Worm (Caenorhabditis elegans) whole organism, L4 larva: Measurements from ENCODE around the gene cpi-1.

Experiments
- R02D3.7 ChIP-seq: fragments of 150-350 bp; sonication (generic microtip); optimal IDR thresholded peaks from 3 replicates; lab custom pipeline; 2014; ENCODE audit warnings: missing biosample characterization, missing genetic modification characterization
- T20F7.1 ChIP-seq: fragments of 200-800 bp; sonication (Bioruptor generic); optimal IDR thresholded peaks from 2 replicates; lab custom pipeline; 2018; ENCODE audit warnings: mild to moderate bottlenecking, missing genetic modification characterization, missing compliant biosample characterization
- T26A8.4 ChIP-seq: fragments of 200-800 bp; sonication (Bioruptor generic); IDR thresholded peaks from 2 replicates; pipeline ENCODE4 v1.3.6; 2022; ENCODE audit warnings: missing genetic modification characterization, missing compliant biosample characterization
- Y105C5A.15 ChIP-seq: fragments of 200-800 bp; sonication (Bioruptor generic); IDR thresholded peaks from 2 replicates; pipeline ENCODE4 v1.3.6; 2022; ENCODE audit warnings: missing genetic modification characterization, missing compliant biosample characterization
- ZK337.2 ChIP-seq: fragments of 200-800 bp; sonication (Bioruptor generic); IDR thresholded peaks from 2 replicates; pipeline ENCODE4 v1.3.6; 2022; ENCODE audit warnings: missing genetic modification reagents, missing genetic modification characterization, missing compliant biosample characterization
- aha-1 ChIP-seq: fragments of 150-350 bp; peaks from one replicate; lab custom pipeline; 2014; ENCODE audit warnings: missing biosample characterization, missing genetic modification characterization
- aly-2 ChIP-seq: sonication (generic microtip); optimal IDR thresholded peaks from 2 replicates; lab custom pipeline; 2018; ENCODE audit warnings: missing biosample characterization, missing genetic modification characterization
- ama-1 ChIP-seq: fragments of 150-350 bp; optimal IDR thresholded peaks from 2 replicates; lab custom pipeline; 2014; ENCODE audit warnings: inconsistent platforms, mixed read lengths
- arid-1 ChIP-seq: fragments of 200-800 bp; sonication (Bioruptor generic); conservative IDR thresholded peaks from 2 replicates; pipeline ENCODE4 v1.3.6; 2022; ENCODE audit warnings: missing genetic modification reagents, missing genetic modification characterization, missing compliant biosample characterization
- attf-4 ChIP-seq: sonication (generic microtip); optimal IDR thresholded peaks from 3 replicates; lab custom pipeline; 2017; ENCODE audit warnings: missing biosample characterization, missing genetic modification characterization
- ceh-28 ChIP-seq: fragments of 150-350 bp; optimal IDR thresholded peaks from 2 replicates; lab custom pipeline; 2014; ENCODE audit warnings: missing biosample characterization, missing genetic modification reagents, missing genetic modification characterization
- ceh-44 ChIP-seq: fragments of 200-800 bp; sonication (Bioruptor generic); IDR thresholded peaks from 2 replicates; pipeline ENCODE4 v1.3.6; 2022; ENCODE audit warnings: missing genetic modification reagents, missing genetic modification characterization, missing compliant biosample characterization
- ces-1 ChIP-seq: fragments of 150-350 bp; sonication (generic microtip); optimal IDR thresholded peaks from 4 replicates; lab custom pipeline; 2014; ENCODE audit warnings: missing biosample characterization, missing genetic modification reagents, missing genetic modification characterization
- cey-2 ChIP-seq: sonication (generic microtip); optimal IDR thresholded peaks from 3 replicates; lab custom pipeline; 2017; ENCODE audit warnings: missing genetic modification characterization, mild to moderate bottlenecking, missing compliant biosample characterization, antibody characterized with exemption, borderline replicate concordance; ENCODE audit not compliant: insufficient read depth
- ctbp-1 ChIP-seq: fragments of 200-800 bp; sonication (Bioruptor generic); IDR thresholded peaks from 2 replicates; pipeline ENCODE4 v1.3.6; 2022; ENCODE audit warnings: missing genetic modification reagents, missing genetic modification characterization, missing compliant biosample characterization
- daf-12 ChIP-seq: fragments of 150-350 bp; optimal IDR thresholded peaks from 2 replicates; lab custom pipeline; 2014; ENCODE audit warnings: missing biosample characterization, missing genetic modification reagents, missing genetic modification characterization
- daf-16 ChIP-seq, 3 experiments: sonication (generic microtip); optimal IDR thresholded peaks; 2 replicates each; lab custom pipeline; 2016 to 2017; ENCODE audit warnings: missing genetic modification characterization in 3 of 3, missing genetic modification reagents in 3 of 3, mild to moderate bottlenecking in 2 of 3, missing compliant biosample characterization in 2 of 3, missing biosample characterization in 1 of 3, moderate library complexity in 1 of 3
- daf-8 ChIP-seq: fragments of 200-800 bp; sonication (Bioruptor generic); IDR thresholded peaks from 2 replicates; pipeline ENCODE4 v1.3.6; 2022; ENCODE audit warnings: missing genetic modification characterization, missing compliant biosample characterization
- dmd-6 ChIP-seq: fragments of 200-800 bp; sonication (Bioruptor generic); IDR thresholded peaks from 2 replicates; pipeline ENCODE4 v1.3.6; 2022; ENCODE audit warnings: missing genetic modification reagents, missing genetic modification characterization, missing compliant biosample characterization
- dve-1 ChIP-seq: sonication (generic microtip); optimal IDR thresholded peaks from 2 replicates; lab custom pipeline; 2017; ENCODE audit warnings: antibody characterized with exemption, mild to moderate bottlenecking, missing genetic modification characterization, missing compliant biosample characterization; ENCODE audit not compliant: insufficient read depth
- fkh-10 ChIP-seq: fragments of 150-350 bp; optimal IDR thresholded peaks from 2 replicates; lab custom pipeline; 2014; ENCODE audit warnings: missing biosample characterization, missing genetic modification reagents, missing genetic modification characterization
- hlh-30 ChIP-seq: sonication (generic microtip); optimal IDR thresholded peaks from 2 replicates; lab custom pipeline; 2017; ENCODE audit warnings: antibody characterized with exemption, mild to moderate bottlenecking, missing genetic modification characterization, missing compliant biosample characterization; ENCODE audit not compliant: insufficient read depth
- hmg-1.1 ChIP-seq: fragments of 200-800 bp; sonication (Bioruptor generic); IDR thresholded peaks from 2 replicates; pipeline ENCODE4 v1.3.6; 2022; ENCODE audit warnings: missing genetic modification reagents, missing genetic modification characterization, missing compliant biosample characterization
- lin-1 ChIP-seq: fragments of 200-800 bp; sonication (Bioruptor generic); IDR thresholded peaks from 2 replicates; pipeline ENCODE4 v1.3.6; 2022; ENCODE audit warnings: missing genetic modification reagents, missing genetic modification characterization, missing compliant biosample characterization
- lir-3 ChIP-seq: sonication (generic microtip); optimal IDR thresholded peaks from 2 replicates; lab custom pipeline; 2016; ENCODE audit warnings: mild to moderate bottlenecking, missing genetic modification characterization, missing compliant biosample characterization
- madf-5 ChIP-seq, 2 experiments: fragments of 200-800 bp; sonication (Bioruptor generic); IDR thresholded peaks; 2 replicates each; pipeline ENCODE4 v1.3.6; 2022; ENCODE audit warnings: missing compliant biosample characterization in 2 of 2, missing genetic modification characterization in 2 of 2
- mxl-3 ChIP-seq: fragments of 200-800 bp; sonication (Bioruptor generic); optimal IDR thresholded peaks from 2 replicates; lab custom pipeline; 2018; ENCODE audit warnings: mild to moderate bottlenecking, missing genetic modification characterization, missing compliant biosample characterization
- nhr-237 ChIP-seq: sonication (generic microtip); optimal IDR thresholded peaks from 2 replicates; lab custom pipeline; 2017; ENCODE audit warnings: missing biosample characterization, missing genetic modification characterization
- nhr-25 ChIP-seq: sonication (generic microtip); optimal IDR thresholded peaks from 2 replicates; lab custom pipeline; 2017; ENCODE audit warnings: missing genetic modification characterization, mild to moderate bottlenecking, missing compliant biosample characterization, antibody characterized with exemption, moderate library complexity, borderline replicate concordance; ENCODE audit not compliant: insufficient read depth
- nhr-28 ChIP-seq: fragments of 150-350 bp; optimal IDR thresholded peaks from 2 replicates; lab custom pipeline; 2014; ENCODE audit warnings: missing biosample characterization, missing genetic modification characterization
- nhr-6 ChIP-seq: fragments of 150-350 bp; optimal IDR thresholded peaks from 2 replicates; lab custom pipeline; 2014; ENCODE audit warnings: missing biosample characterization, missing genetic modification characterization
- rbr-2 ChIP-seq: sonication (generic microtip); optimal IDR thresholded peaks from 2 replicates; lab custom pipeline; 2016; ENCODE audit warnings: missing genotype, missing genetic modification characterization, missing compliant biosample characterization
- sdz-12 ChIP-seq: fragments of 200-800 bp; sonication (Bioruptor generic); optimal IDR thresholded peaks from 2 replicates; lab custom pipeline; 2018; ENCODE audit warnings: mild to moderate bottlenecking, missing genetic modification characterization, missing compliant biosample characterization
- set-16 ChIP-seq: fragments of 200-800 bp; sonication (Bioruptor generic); IDR thresholded peaks from 2 replicates; pipeline ENCODE4 v1.3.6; 2022; ENCODE audit warnings: missing genetic modification reagents, missing genetic modification characterization, missing compliant biosample characterization
- spr-1 ChIP-seq: sonication (generic microtip); optimal IDR thresholded peaks from 2 replicates; lab custom pipeline; 2016; ENCODE audit warnings: mild to moderate bottlenecking, missing genetic modification characterization, missing compliant biosample characterization
- tag-97 ChIP-seq: fragments of 200-800 bp; sonication (Bioruptor generic); IDR thresholded peaks from 2 replicates; pipeline ENCODE4 v1.3.6; 2022; ENCODE audit warnings: missing genetic modification characterization, missing compliant biosample characterization
- unc-130 ChIP-seq: sonication (generic microtip); optimal IDR thresholded peaks from 2 replicates; lab custom pipeline; 2016; ENCODE audit warnings: missing genetic modification reagents, missing genetic modification characterization, missing compliant biosample characterization
- unc-62 ChIP-seq, 3 experiments: fragments of 150-350 bp in 1 of 3; sonication (generic microtip); optimal IDR thresholded peaks in 2 of 3; peaks in 1 of 3; 1 replicate in 1 of 3; 2 replicates in 2 of 3; lab custom pipeline; 2014 to 2017; ENCODE audit warnings: missing biosample characterization in 3 of 3, missing genetic modification characterization in 3 of 3, missing genetic modification reagents in 3 of 3, missing genotype in 1 of 3
- zag-1 ChIP-seq: fragments of 150-350 bp; optimal IDR thresholded peaks from 2 replicates; lab custom pipeline; 2014; ENCODE audit warnings: missing biosample characterization, missing genetic modification characterization
- ztf-7 ChIP-seq: fragments of 150-350 bp; optimal IDR thresholded peaks from 2 replicates; lab custom pipeline; 2014; ENCODE audit warnings: missing biosample characterization, missing genetic modification characterization

Gene cpi-1

DNA sequence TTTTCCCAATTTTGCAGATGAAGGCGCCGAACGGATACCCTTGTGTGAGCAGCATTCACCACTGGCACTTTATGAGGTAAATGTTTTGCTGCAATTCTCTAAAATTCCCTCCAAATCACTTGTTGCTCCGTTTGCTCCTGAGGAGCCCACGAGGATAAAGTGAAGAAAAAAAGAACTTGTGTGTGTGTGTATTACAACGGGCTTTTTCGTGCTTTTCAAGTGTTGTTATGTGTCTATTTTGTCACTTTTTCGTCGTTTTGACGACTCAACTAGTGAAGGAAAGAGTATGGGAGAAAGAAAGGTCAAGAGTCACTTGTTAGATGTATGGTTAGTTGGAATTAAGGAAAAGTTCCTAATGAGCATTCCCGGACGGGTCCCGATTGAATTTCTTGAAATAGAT lies 31.4 kb downstream of the cpi-1 start:
- peak in 1 of 2 experiments; percentile 94 for TF ChIP-seq unc-62 (GFP tag; optimal IDR thresholded peaks at IDR 0.05 in 1 of 2; lab: Kevin White, UChicago)
- no peak for TF ChIP-seq unc-62 (tag; optimal IDR thresholded peaks at IDR 0.05; lab: Kevin White, UChicago)
- no peak for TF ChIP-seq aly-2 (tag; lab: Kevin White, UChicago)
- TF ChIP-seq, all 104 proteins: peak for 1

DNA sequence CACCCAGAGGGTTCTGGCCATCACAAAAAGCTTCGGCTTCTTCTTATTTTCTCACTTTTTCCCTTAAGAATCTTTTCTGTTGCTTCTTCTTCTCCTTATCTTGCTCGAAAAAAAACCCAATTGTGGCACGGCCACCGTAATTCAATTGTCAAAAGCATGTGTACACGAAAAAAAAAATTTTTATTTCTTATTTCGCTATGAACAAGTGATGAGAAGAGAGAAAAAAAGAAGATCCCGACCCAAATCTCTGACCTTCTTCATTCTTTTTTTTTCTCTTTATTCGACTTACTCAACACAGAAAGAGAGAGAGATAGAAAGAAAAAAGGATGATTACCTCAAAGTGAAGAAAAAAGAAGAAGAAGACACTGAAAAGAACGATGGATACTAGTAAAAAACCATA lies 32.6 kb downstream of the cpi-1 start:
- TF ChIP-seq ctbp-1 (GFP tag; lab: Robert Waterston, UW) (peak; percentile 41; the same call in 1 of the 2 replicates), hlh-30 (tag; lab: Kevin White, UChicago) (peak; percentile 8), ces-1 (GFP tag; lab: Kevin White, UChicago) (peak; percentile 75), ceh-28 (no peak)

ce11 chrIV:6059702-6060101 lies 33.8 kb downstream of the cpi-1 start:
- TF ChIP-seq lin-1 (GFP tag; lab: Robert Waterston, UW) (no peak), daf-16 (GFP tag; optimal IDR thresholded peaks at IDR 0.05; lab: Kevin White, UChicago) (no peak), daf-16 (tag; optimal IDR thresholded peaks at IDR 0.05; lab: Kevin White, UChicago) (no peak), unc-62 (GFP tag; optimal IDR thresholded peaks at IDR 0.05 in 1 of 2; lab: Kevin White, UChicago) (peak in 1 of 2 experiments; percentile 1), unc-62 (tag; optimal IDR thresholded peaks at IDR 0.05; lab: Kevin White, UChicago) (no peak), aha-1 (tag; lab: Kevin White, UChicago) (peak; percentile 96), zag-1 (tag; lab: Kevin White, UChicago) (no peak)

DNA sequence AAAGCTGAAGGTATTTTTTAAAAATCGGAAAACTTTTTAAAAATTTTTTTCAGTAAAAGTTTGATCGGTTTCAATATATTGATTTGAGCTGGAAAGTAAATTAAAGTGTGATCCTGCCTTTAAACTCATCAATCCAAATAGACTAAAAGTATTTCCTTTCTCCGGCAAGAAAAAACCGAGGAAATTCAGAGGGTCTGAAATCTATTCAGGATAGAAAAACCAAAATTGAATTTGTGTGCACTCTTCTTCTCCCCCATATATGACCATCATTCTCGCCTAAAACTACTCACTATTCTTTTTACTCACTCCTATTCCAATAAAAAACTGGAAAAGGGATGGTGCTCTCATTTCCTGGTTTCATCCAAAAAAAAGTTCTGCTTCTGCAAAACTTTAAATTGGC lies 38.6 kb downstream of the cpi-1 start:
- TF ChIP-seq fkh-10 (GFP tag; lab: Kevin White, UChicago) (peak; percentile 36), unc-62 (GFP tag; optimal IDR thresholded peaks at IDR 0.05 in 1 of 2; lab: Kevin White, UChicago) (peak in 1 of 2 experiments; percentile 79), unc-62 (tag; optimal IDR thresholded peaks at IDR 0.05; lab: Kevin White, UChicago) (no peak), nhr-28 (tag; lab: Kevin White, UChicago) (no peak), madf-5 (GFP tag; IDR thresholded peaks at IDR 0.05; lab: Robert Waterston, UW) (no peak), unc-130 (GFP tag; lab: Kevin White, UChicago) (no peak), Y105C5A.15 (no peak), lin-1 (GFP tag; lab: Robert Waterston, UW) (no peak), ctbp-1 (GFP tag; lab: Robert Waterston, UW) (peak; percentile 28; the same call in 1 of the 2 replicates), sdz-12 (GFP tag; lab: Kevin White, UChicago) (no peak), ZK337.2 (no peak), dmd-6 (GFP tag; lab: Robert Waterston, UW) (no peak), spr-1 (tag; lab: Kevin White, UChicago) (no peak), cey-2 (tag; lab: Kevin White, UChicago) (no peak), nhr-6 (tag; lab: Kevin White, UChicago) (no peak), nhr-25 (tag; lab: Kevin White, UChicago) (no peak)
- TF ChIP-seq, all 104 proteins: peak for 3

- TF ChIP-seq T20F7.1 (GFP tag; lab: Kevin White, UChicago), result no peak
- no peak for TF ChIP-seq R02D3.7 (tag; lab: Kevin White, UChicago)
- no peak for TF ChIP-seq daf-16 (GFP tag; optimal IDR thresholded peaks at IDR 0.05; lab: Kevin White, UChicago)
- peak; percentile 16 for TF ChIP-seq daf-16 (tag; optimal IDR thresholded peaks at IDR 0.05; lab: Kevin White, UChicago)
- TF ChIP-seq daf-12 (tag; lab: Kevin White, UChicago), result no peak
- no peak for TF ChIP-seq lin-1 (GFP tag; lab: Robert Waterston, UW)
- peak; percentile 1 for TF ChIP-seq hlh-30 (tag; lab: Kevin White, UChicago)
- TF ChIP-seq nhr-25 (tag; lab: Kevin White, UChicago), result no peak
- no peak for TF ChIP-seq ztf-7 (tag; lab: Kevin White, UChicago)
- TF ChIP-seq dve-1, result peak; percentile 9
- TF ChIP-seq ama-1 (lab: Kevin White, UChicago), result peak; percentile 22
- peak; percentile 15 for TF ChIP-seq rbr-2 (tag; lab: Kevin White, UChicago)
- TF ChIP-seq T26A8.4 (GFP tag; lab: Robert Waterston, UW), result no peak
- TF ChIP-seq hmg-1.1 (GFP tag; lab: Robert Waterston, UW), result peak; percentile 74
- TF ChIP-seq attf-4 (tag; lab: Kevin White, UChicago), result no peak
- no peak for TF ChIP-seq tag-97 (GFP tag; lab: Robert Waterston, UW)
- TF ChIP-seq ZK337.2, result no peak
- TF ChIP-seq arid-1 (GFP tag; lab: Robert Waterston, UW), result no peak
- TF ChIP-seq nhr-237 (tag; lab: Kevin White, UChicago), result no peak
- no peak for TF ChIP-seq ceh-44 (GFP tag; lab: Robert Waterston, UW)
- TF ChIP-seq lir-3, result no peak
- TF ChIP-seq set-16 (GFP tag; lab: Robert Waterston, UW), result peak; percentile 50
- TF ChIP-seq mxl-3, result peak; percentile 18
- no peak for TF ChIP-seq daf-8 (GFP tag; lab: Robert Waterston, UW)
- TF ChIP-seq dmd-6 (GFP tag; lab: Robert Waterston, UW), result 0 out of 2 replicates have a peak, but pooled peaks have one; percentile 13
These were observed 40.0 kb downstream of the cpi-1 start for ce11 chrIV:6053436-6053835.
